Worm (Caenorhabditis elegans) whole organism, midembryonic: ENCODE data around the gene T07F12.4.

Experiments used
- T22C8.4 ChIP-seq: fragments of 200-800 bp; sonication (Bioruptor generic); IDR thresholded peaks from 2 replicates; pipeline ENCODE4 v1.3.6; 2022; ENCODE audit warnings: missing genetic modification characterization, missing compliant biosample characterization
- cog-1 ChIP-seq: sonication (generic microtip); optimal IDR thresholded peaks from 2 replicates; lab custom pipeline; 2016; ENCODE audit warnings: missing genetic modification characterization, missing compliant biosample characterization
- flt-1 ChIP-seq: fragments of 200-800 bp; sonication (Bioruptor generic); IDR thresholded peaks from 2 replicates; pipeline ENCODE4 v1.3.6; 2022; ENCODE audit warnings: missing genetic modification characterization, missing compliant biosample characterization
- klf-2 ChIP-seq: fragments of 200-800 bp; sonication (Bioruptor generic); conservative IDR thresholded peaks from 2 replicates; pipeline ENCODE4 v1.3.6; 2022; ENCODE audit warnings: missing genetic modification reagents, missing genetic modification characterization, missing compliant biosample characterization
- med-1 ChIP-seq: sonication (generic microtip); optimal IDR thresholded peaks from 2 replicates; lab custom pipeline; 2017; ENCODE audit warnings: missing genetic modification characterization, mild to moderate bottlenecking, missing compliant biosample characterization, antibody characterized with exemption, missing genetic modification reagents; ENCODE audit not compliant: insufficient read depth
- ref-1 ChIP-seq: fragments of 200-800 bp; sonication (Bioruptor generic); conservative IDR thresholded peaks from 2 replicates; pipeline ENCODE4 v1.3.6; 2022; ENCODE audit warnings: missing genetic modification reagents, missing genetic modification characterization, missing compliant biosample characterization
- tab-1 ChIP-seq: fragments of 200-800 bp; sonication (Bioruptor generic); IDR thresholded peaks from 2 replicates; pipeline ENCODE4 v1.3.6; 2022; ENCODE audit warnings: missing genetic modification characterization, missing compliant biosample characterization
- ztf-23 ChIP-seq: fragments of 200-800 bp; sonication (Bioruptor generic); IDR thresholded peaks from 2 replicates; pipeline ENCODE4 v1.3.6; 2022; ENCODE audit warnings: missing genetic modification reagents, missing genetic modification characterization, missing compliant biosample characterization
- ztf-29 ChIP-seq: fragments of 200-800 bp; sonication (Bioruptor generic); IDR thresholded peaks from 2 replicates; pipeline ENCODE4 v1.3.6; 2022; ENCODE audit warnings: missing genetic modification reagents, missing genetic modification characterization, missing compliant biosample characterization

T07F12.4 gene

ce11 chrX:4881310-4881709 lies 19.3 kb downstream of the T07F12.4 start:
- no peak for TF ChIP-seq ref-1
- TF ChIP-seq ztf-23 (GFP tag; lab: Robert Waterston, UW): no peak
- TF ChIP-seq tab-1: no peak
- TF ChIP-seq klf-2: no peak
- no peak for TF ChIP-seq cog-1 (tag; lab: Kevin White, UChicago)
- TF ChIP-seq T22C8.4: no peak
- no peak for TF ChIP-seq ztf-29 (GFP tag; lab: Robert Waterston, UW)
- no peak for TF ChIP-seq med-1 (GFP tag; lab: Kevin White, UChicago)
- no peak for TF ChIP-seq flt-1 (GFP tag; lab: Robert Waterston, UW)

ce11 chrX:4879998-4880397 lies 20.6 kb downstream of the T07F12.4 start:
- TF ChIP-seq T22C8.4: no peak
- no peak for TF ChIP-seq med-1 (GFP tag; lab: Kevin White, UChicago)
- no peak for TF ChIP-seq ref-1
- no peak for TF ChIP-seq ztf-23 (GFP tag; lab: Robert Waterston, UW)
- TF ChIP-seq tab-1: no peak
- no peak for TF ChIP-seq klf-2
- TF ChIP-seq flt-1 (GFP tag; lab: Robert Waterston, UW): no peak
- no peak for TF ChIP-seq cog-1 (tag; lab: Kevin White, UChicago)
- no peak for TF ChIP-seq ztf-29 (GFP tag; lab: Robert Waterston, UW)

ce11 chrX:4876904-4877303 lies 23.7 kb downstream of the T07F12.4 start, which contains the start of gene tsp-14:
Gene tsp-14, minus strand, starts transcription at chrX:4876965.
- TF ChIP-seq cog-1 (tag; lab: Kevin White, UChicago): no peak
- no peak for TF ChIP-seq med-1 (GFP tag; lab: Kevin White, UChicago)
- TF ChIP-seq tab-1: no peak
- TF ChIP-seq flt-1 (GFP tag; lab: Robert Waterston, UW): no peak
- TF ChIP-seq ztf-29 (GFP tag; lab: Robert Waterston, UW): no peak

- no peak for TF ChIP-seq cog-1 (tag; lab: Kevin White, UChicago)
- no peak for TF ChIP-seq ztf-23 (GFP tag; lab: Robert Waterston, UW)
- no peak for TF ChIP-seq flt-1 (GFP tag; lab: Robert Waterston, UW)
- TF ChIP-seq T22C8.4: no peak
- no peak for TF ChIP-seq tab-1
- no peak for TF ChIP-seq ztf-29 (GFP tag; lab: Robert Waterston, UW)
- no peak for TF ChIP-seq klf-2
- no peak for TF ChIP-seq ref-1
- no peak for TF ChIP-seq med-1 (GFP tag; lab: Kevin White, UChicago)
These were observed 25.3 kb downstream of the T07F12.4 start for ce11 chrX:4875296-4875695.

ce11 chrX:4872758-4873157 lies 27.9 kb downstream of the T07F12.4 start:
- TF ChIP-seq cog-1 (tag; lab: Kevin White, UChicago): no peak
- no peak for TF ChIP-seq flt-1 (GFP tag; lab: Robert Waterston, UW)
- TF ChIP-seq tab-1: no peak
- TF ChIP-seq med-1 (GFP tag; lab: Kevin White, UChicago): no peak
- TF ChIP-seq ztf-29 (GFP tag; lab: Robert Waterston, UW): no peak
- TF ChIP-seq ref-1: no peak

- TF ChIP-seq klf-2 (no peak), tab-1 (no peak), med-1 (GFP tag; lab: Kevin White, UChicago) (no peak), ztf-29 (GFP tag; lab: Robert Waterston, UW) (no peak), ztf-23 (GFP tag; lab: Robert Waterston, UW) (no peak), cog-1 (tag; lab: Kevin White, UChicago) (no peak), ref-1 (no peak), flt-1 (GFP tag; lab: Robert Waterston, UW) (no peak), T22C8.4 (no peak)
These were observed 29.9 kb downstream of the T07F12.4 start for ce11 chrX:4870683-4871082.

- TF ChIP-seq ref-1 (no peak), tab-1 (peak; percentile 34; the same call in 1 of the 2 replicates)
These were observed 31.0 kb downstream of the T07F12.4 start for ce11 chrX:4869627-4870026.

- no peak for TF ChIP-seq flt-1 (GFP tag; lab: Robert Waterston, UW)
- no peak for TF ChIP-seq T22C8.4
- TF ChIP-seq tab-1: no peak
These were observed 34.8 kb downstream of the T07F12.4 start, which contains the start of gene ntc-1 for ce11 chrX:4865798-4866197. Gene ntc-1, plus strand, starts transcription at chrX:4866098.

- TF ChIP-seq cog-1 (tag; lab: Kevin White, UChicago) (no peak), tab-1 (no peak), klf-2 (no peak), T22C8.4 (no peak), ztf-23 (GFP tag; lab: Robert Waterston, UW) (no peak), med-1 (GFP tag; lab: Kevin White, UChicago) (no peak), ztf-29 (GFP tag; lab: Robert Waterston, UW) (no peak)
These were observed 36.4 kb downstream of the T07F12.4 start for ce11 chrX:4864214-4864613.

ce11 chrX:4862062-4862461 lies 38.6 kb downstream of the T07F12.4 start:
- no peak for TF ChIP-seq klf-2
- TF ChIP-seq ztf-23 (GFP tag; lab: Robert Waterston, UW): no peak

- TF ChIP-seq med-1 (GFP tag; lab: Kevin White, UChicago): no peak
- TF ChIP-seq tab-1: no peak
- no peak for TF ChIP-seq T22C8.4
- TF ChIP-seq cog-1 (tag; lab: Kevin White, UChicago): no peak
- no peak for TF ChIP-seq ztf-29 (GFP tag; lab: Robert Waterston, UW)
- TF ChIP-seq flt-1 (GFP tag; lab: Robert Waterston, UW): no peak
These were observed 39.2 kb downstream of the T07F12.4 start for ce11 chrX:4861413-4861812.
